Fruit fly (Drosophila melanogaster) whole organism, prepupa: ENCODE measurements around the gene CG32271.

Experiments used
- CG10631 ChIP-seq: fragments of 200-800 bp; sonication (Bioruptor generic); optimal IDR thresholded peaks from 2 replicates; lab custom pipeline; 2016; ENCODE audit warnings: missing biosample characterization, missing genetic modification characterization
- CG10669 ChIP-seq: fragments of 200-800 bp; sonication (Bioruptor generic); optimal IDR thresholded peaks from 3 replicates; lab custom pipeline; 2018; ENCODE audit warnings: missing biosample characterization, mild to moderate bottlenecking, missing genetic modification characterization, moderate library complexity
- CG11294 ChIP-seq: fragments of 200-800 bp; sonication (Bioruptor generic); IDR thresholded peaks from 2 replicates; pipeline ENCODE4 v1.3.6; 2022; ENCODE audit warnings: missing biosample characterization, missing genetic modification characterization
- CG11762 ChIP-seq: fragments of 200-800 bp; sonication (Bioruptor generic); optimal IDR thresholded peaks from 3 replicates; lab custom pipeline; 2016; ENCODE audit warnings: missing biosample characterization, missing genetic modification characterization; ENCODE audit not compliant: insufficient read depth
- CG11902 ChIP-seq: fragments of 200-800 bp; sonication (Bioruptor generic); optimal IDR thresholded peaks from 3 replicates; lab custom pipeline; 2016; ENCODE audit warnings: missing biosample characterization, missing genetic modification characterization
- CG1621 ChIP-seq: fragments of 200-800 bp; sonication (Bioruptor generic); optimal IDR thresholded peaks from 3 replicates; lab custom pipeline; 2018; ENCODE audit warnings: missing biosample characterization, mild to moderate bottlenecking, missing genetic modification characterization
- CG16779 ChIP-seq: fragments of 200-800 bp; sonication (Bioruptor generic); optimal IDR thresholded peaks from 3 replicates; lab custom pipeline; 2017; ENCODE audit warnings: missing biosample characterization, mild to moderate bottlenecking, missing genetic modification characterization
- CG3032 ChIP-seq: fragments of 200-800 bp; optimal IDR thresholded peaks from 2 replicates; lab custom pipeline; 2019; ENCODE audit warnings: missing biosample characterization, mild to moderate bottlenecking, missing genetic modification characterization, moderate library complexity
- CG32006 ChIP-seq: fragments of 200-800 bp; sonication (Bioruptor generic); optimal IDR thresholded peaks from 3 replicates; lab custom pipeline; 2017; ENCODE audit warnings: missing biosample characterization, mild to moderate bottlenecking, missing genetic modification characterization
- CG34406 ChIP-seq: fragments of 200-800 bp; sonication (Bioruptor generic); optimal IDR thresholded peaks from 3 replicates; lab custom pipeline; 2016; ENCODE audit warnings: missing biosample characterization, missing genetic modification characterization
- CG3919 ChIP-seq: fragments of 200-800 bp; sonication (Bioruptor generic); optimal IDR thresholded peaks from 3 replicates; lab custom pipeline; 2016; ENCODE audit warnings: missing biosample characterization, missing genetic modification characterization
- CG4318 ChIP-seq: fragments of 200-800 bp; sonication (Bioruptor generic); optimal IDR thresholded peaks from 3 replicates; lab custom pipeline; 2017; ENCODE audit warnings: missing biosample characterization, mild to moderate bottlenecking, missing genetic modification characterization
- CG6163 ChIP-seq: fragments of 200-800 bp; sonication (Bioruptor generic); IDR thresholded peaks from 3 replicates; pipeline ENCODE4 v1.3.6; 2022; ENCODE audit warnings: missing biosample characterization, missing genetic modification characterization
- CG6792 ChIP-seq: fragments of 200-800 bp; sonication (Bioruptor generic); optimal IDR thresholded peaks from 3 replicates; lab custom pipeline; 2016; ENCODE audit warnings: missing biosample characterization, missing genetic modification characterization
- CG6808 ChIP-seq: fragments of 200-800 bp; sonication (Bioruptor generic); optimal IDR thresholded peaks from 3 replicates; lab custom pipeline; 2017; ENCODE audit warnings: missing biosample characterization, missing genetic modification characterization, mild to moderate bottlenecking, moderate library complexity, missing genetic modification reagents
- CG6854 ChIP-seq: fragments of 200-800 bp; sonication (Bioruptor generic); optimal IDR thresholded peaks from 2 replicates; lab custom pipeline; 2017; ENCODE audit warnings: missing biosample characterization, mild to moderate bottlenecking, missing genetic modification characterization
- CG8119 ChIP-seq: fragments of 200-800 bp; sonication (Bioruptor generic); IDR thresholded peaks from 3 replicates; pipeline ENCODE4 v1.3.6; 2022; ENCODE audit warnings: missing biosample characterization, missing genetic modification characterization
- CG8319 ChIP-seq: fragments of 200-800 bp; sonication (Bioruptor generic); optimal IDR thresholded peaks from 3 replicates; lab custom pipeline; 2016; ENCODE audit warnings: missing biosample characterization, missing genetic modification characterization
- CG8632 ChIP-seq: fragments of 200-800 bp; sonication (Bioruptor generic); optimal IDR thresholded peaks from 3 replicates; lab custom pipeline; 2016; ENCODE audit warnings: missing biosample characterization, missing genetic modification characterization
- CG9139 ChIP-seq: fragments of 200-800 bp; sonication (Bioruptor generic); optimal IDR thresholded peaks from 3 replicates; lab custom pipeline; 2017; ENCODE audit warnings: missing biosample characterization, mild to moderate bottlenecking, missing genetic modification characterization
- Eip75B ChIP-seq: fragments of 200-800 bp; sonication (Bioruptor generic); optimal IDR thresholded peaks from 3 replicates; lab custom pipeline; 2016; ENCODE audit warnings: missing biosample characterization, missing genetic modification characterization
- Eip78C ChIP-seq: fragments of 200-800 bp; sonication (Bioruptor generic); peaks from one replicate; lab custom pipeline; 2016; ENCODE audit warnings: missing biosample characterization, missing genetic modification characterization
- Ets21C ChIP-seq: fragments of 200-800 bp; sonication (Bioruptor generic); optimal IDR thresholded peaks from 3 replicates; lab custom pipeline; 2016; ENCODE audit warnings: missing biosample characterization, missing genetic modification characterization
- Ets96B ChIP-seq: fragments of 200-800 bp; optimal IDR thresholded peaks from 2 replicates; lab custom pipeline; 2019; ENCODE audit warnings: missing biosample characterization, mild to moderate bottlenecking, missing genetic modification characterization, moderate library complexity
- Hr38 ChIP-seq: sonication (Bioruptor generic); optimal IDR thresholded peaks from 2 replicates; lab custom pipeline; 2016; ENCODE audit warnings: missing biosample characterization, missing genetic modification characterization
- Hr39 ChIP-seq: fragments of 200-800 bp; sonication (Bioruptor generic); optimal IDR thresholded peaks from 2 replicates; lab custom pipeline; 2016; ENCODE audit warnings: missing biosample characterization, missing genetic modification characterization
- Lpt ChIP-seq: fragments of 200-800 bp; sonication (Bioruptor generic); optimal IDR thresholded peaks from 3 replicates; lab custom pipeline; 2016; ENCODE audit warnings: missing biosample characterization, missing genetic modification characterization
- Met ChIP-seq: fragments of 200-800 bp; sonication (Bioruptor generic); optimal IDR thresholded peaks from 3 replicates; lab custom pipeline; 2016; ENCODE audit warnings: missing biosample characterization, missing genetic modification characterization
- OdsH ChIP-seq: fragments of 200-800 bp; sonication (Bioruptor generic); optimal IDR thresholded peaks from 3 replicates; lab custom pipeline; 2016; ENCODE audit warnings: missing biosample characterization, missing genetic modification characterization
- Smox ChIP-seq: fragments of 200-800 bp; sonication (Bioruptor generic); optimal IDR thresholded peaks from 3 replicates; lab custom pipeline; 2016; ENCODE audit warnings: missing biosample characterization, missing genetic modification characterization
- Sox14 ChIP-seq: fragments of 200-800 bp; sonication (Bioruptor generic); optimal IDR thresholded peaks from 3 replicates; lab custom pipeline; 2016; ENCODE audit warnings: missing biosample characterization, missing genetic modification characterization
- acj6 ChIP-seq: fragments of 200-800 bp; sonication (Bioruptor generic); optimal IDR thresholded peaks from 3 replicates; lab custom pipeline; 2016; ENCODE audit warnings: missing biosample characterization, missing genetic modification characterization
- cyc ChIP-seq: fragments of 200-800 bp; sonication (Bioruptor generic); optimal IDR thresholded peaks from 3 replicates; lab custom pipeline; 2016; ENCODE audit warnings: missing biosample characterization, missing genetic modification characterization
- dac ChIP-seq: fragments of 200-800 bp; sonication (Bioruptor generic); optimal IDR thresholded peaks from 2 replicates; lab custom pipeline; 2017; ENCODE audit warnings: missing biosample characterization, mild to moderate bottlenecking, missing genetic modification characterization
- dsx ChIP-seq: fragments of 200-800 bp; optimal IDR thresholded peaks from 3 replicates; lab custom pipeline; 2019; ENCODE audit warnings: missing biosample characterization, mild to moderate bottlenecking, missing genetic modification characterization, moderate library complexity; ENCODE audit not compliant: poor library complexity, severe bottlenecking
- eg ChIP-seq: fragments of 200-800 bp; sonication (Bioruptor generic); IDR thresholded peaks from 3 replicates; pipeline ENCODE4 v1.3.6; 2022; ENCODE audit warnings: missing biosample characterization, missing genetic modification characterization
- esn ChIP-seq: fragments of 200-800 bp; sonication (Bioruptor generic); optimal IDR thresholded peaks from 2 replicates; lab custom pipeline; 2016; ENCODE audit warnings: missing biosample characterization, mild to moderate bottlenecking, missing genetic modification characterization, moderate library complexity
- fd59A ChIP-seq: fragments of 200-800 bp; sonication (Bioruptor generic); optimal IDR thresholded peaks from 2 replicates; lab custom pipeline; 2017; ENCODE audit warnings: missing biosample characterization, mild to moderate bottlenecking, missing genetic modification characterization, missing genetic modification reagents
- fd85E ChIP-seq: fragments of 200-800 bp; sonication (Bioruptor generic); optimal IDR thresholded peaks from 3 replicates; lab custom pipeline; 2016; ENCODE audit warnings: missing biosample characterization, missing genetic modification characterization
- lz ChIP-seq: fragments of 200-800 bp; sonication (Bioruptor generic); optimal IDR thresholded peaks from 3 replicates; lab custom pipeline; 2016; ENCODE audit warnings: missing biosample characterization, missing genetic modification characterization
- net ChIP-seq: fragments of 200-800 bp; sonication (Bioruptor generic); optimal IDR thresholded peaks from 3 replicates; lab custom pipeline; 2016; ENCODE audit warnings: missing biosample characterization, missing genetic modification characterization
- pdm3 ChIP-seq: fragments of 200-800 bp; sonication (Bioruptor generic); optimal IDR thresholded peaks from 3 replicates; lab custom pipeline; 2016; ENCODE audit warnings: missing biosample characterization, missing genetic modification characterization
- spab ChIP-seq: fragments of 200-800 bp; sonication (Bioruptor generic); optimal IDR thresholded peaks from 2 replicates; lab custom pipeline; 2017; ENCODE audit warnings: missing biosample characterization, mild to moderate bottlenecking, missing genetic modification characterization, missing genetic modification reagents
- svp ChIP-seq: fragments of 200-800 bp; sonication (Bioruptor generic); peaks from one replicate; lab custom pipeline; 2016; ENCODE audit warnings: missing biosample characterization, missing genetic modification characterization
- topi ChIP-seq: fragments of 200-800 bp; sonication (Bioruptor generic); optimal IDR thresholded peaks from 3 replicates; lab custom pipeline; 2016; ENCODE audit warnings: missing biosample characterization, missing genetic modification characterization
- vri ChIP-seq: fragments of 200-800 bp; sonication (Bioruptor generic); optimal IDR thresholded peaks from 3 replicates; lab custom pipeline; 2016; ENCODE audit warnings: missing biosample characterization, mild to moderate bottlenecking, missing genetic modification characterization

Gene CG32271

dm6 chr3L:3246378-3247129 is 43.6 kb upstream of the CG32271 start (continued):
- peak; percentile 95 for TF ChIP-seq CG8119 (GFP tag; lab: Robert Waterston, UW)
- peak; percentile 63 for TF ChIP-seq Sox14
- peak; percentile 90 for TF ChIP-seq esn (GFP tag; lab: Kevin White, UChicago)
- TF ChIP-seq Ets96B (tag; lab: Kevin White, UChicago), result peak; percentile 99
- peak; percentile 93 for TF ChIP-seq Lpt (GFP tag; lab: Kevin White, UChicago)
- TF ChIP-seq CG8319 (GFP tag; lab: Kevin White, UChicago), result peak; percentile 87
- TF ChIP-seq spab (GFP tag; lab: Kevin White, UChicago), result peak; percentile 100
- peak; percentile 99 for TF ChIP-seq CG3032 (tag; lab: Kevin White, UChicago)
- peak; percentile 82 for TF ChIP-seq CG10631 (GFP tag; lab: Kevin White, UChicago)
- peak; percentile 86 for TF ChIP-seq Ets21C (GFP tag; lab: Kevin White, UChicago)
- peak; percentile 94 for TF ChIP-seq vri (GFP tag; lab: Kevin White, UChicago)
- peak; percentile 99 for TF ChIP-seq CG16779 (tag; lab: Kevin White, UChicago)
- TF ChIP-seq CG8632 (GFP tag; lab: Kevin White, UChicago), result peak; percentile 94
- TF ChIP-seq fd59A, result peak; percentile 83
- TF ChIP-seq CG6808 (GFP tag; lab: Kevin White, UChicago), result peak; percentile 99
- TF ChIP-seq CG11762 (GFP tag; lab: Kevin White, UChicago), result peak; percentile 95
- peak; percentile 72 for TF ChIP-seq CG32006 (GFP tag; lab: Kevin White, UChicago)
- TF ChIP-seq pdm3 (GFP tag; lab: Kevin White, UChicago), result peak; percentile 78
- TF ChIP-seq CG34406, result peak; percentile 92
- TF ChIP-seq cyc (GFP tag; lab: Kevin White, UChicago), result peak; percentile 89
- peak; percentile 87 for TF ChIP-seq CG3919 (GFP tag; lab: Kevin White, UChicago)
- peak; percentile 100 for TF ChIP-seq CG6854 (GFP tag; lab: Kevin White, UChicago)
- TF ChIP-seq Met (GFP tag; lab: Kevin White, UChicago), result peak; percentile 90
- TF ChIP-seq svp, result peak; percentile 94
- TF ChIP-seq acj6 (GFP tag; lab: Kevin White, UChicago), result peak; percentile 68
- peak; percentile 99 for TF ChIP-seq CG6163 (GFP tag; lab: Robert Waterston, UW)
- TF ChIP-seq, all 60 proteins: peak for 58

dm6 chr3L:3245189-3245588 is 42.2 kb upstream of the CG32271 start:
- TF ChIP-seq dac (GFP tag; lab: Kevin White, UChicago) (no peak), fd85E (no peak), Hr38 (no peak), Lpt (GFP tag; lab: Kevin White, UChicago) (peak; percentile 43), CG16779 (tag; lab: Kevin White, UChicago) (peak; percentile 86), Sox14 (peak; percentile 71), Met (GFP tag; lab: Kevin White, UChicago) (peak; percentile 92), CG11294 (GFP tag; lab: Robert Waterston, UW) (no peak), lz (peak; percentile 82), spab (GFP tag; lab: Kevin White, UChicago) (peak; percentile 86), CG10669 (GFP tag; lab: Kevin White, UChicago) (peak; percentile 88), CG3919 (GFP tag; lab: Kevin White, UChicago) (peak; percentile 78), CG11762 (GFP tag; lab: Kevin White, UChicago) (peak; percentile 79), Eip78C (GFP tag; lab: Kevin White, UChicago) (peak; percentile 96), svp (peak; percentile 93), cyc (GFP tag; lab: Kevin White, UChicago) (peak; percentile 75), CG10631 (GFP tag; lab: Kevin White, UChicago) (peak; percentile 88), CG3032 (tag; lab: Kevin White, UChicago) (peak; percentile 92), CG4318 (GFP tag; lab: Kevin White, UChicago) (no peak), Eip75B (GFP tag; lab: Kevin White, UChicago) (peak; percentile 91), OdsH (GFP tag; lab: Kevin White, UChicago) (peak; percentile 87), CG8632 (GFP tag; lab: Kevin White, UChicago) (peak; percentile 92), CG6792 (GFP tag; lab: Kevin White, UChicago) (peak; percentile 87), fd59A (peak; percentile 90), Ets21C (GFP tag; lab: Kevin White, UChicago) (peak; percentile 67), CG9139 (GFP tag; lab: Kevin White, UChicago) (peak; percentile 74), esn (GFP tag; lab: Kevin White, UChicago) (peak; percentile 89), CG11902 (GFP tag; lab: Kevin White, UChicago) (peak; percentile 47), dsx (peak; percentile 91), Smox (GFP tag; lab: Kevin White, UChicago) (peak; percentile 88), CG1621 (tag; lab: Kevin White, UChicago) (peak; percentile 88), CG6163 (GFP tag; lab: Robert Waterston, UW) (peak; percentile 89), net (GFP tag; lab: Kevin White, UChicago) (peak; percentile 89), topi (peak; percentile 83), eg (no peak), Hr39 (GFP tag; lab: Kevin White, UChicago) (peak; percentile 78)
